Worm (Caenorhabditis elegans) whole organism, midembryonic: ENCODE measurements around the gene irld-51.

ENCODE experiments used
- T22C8.4 ChIP-seq: fragments of 200-800 bp; sonication (Bioruptor generic); IDR thresholded peaks from 2 replicates; pipeline ENCODE4 v1.3.6; 2022; ENCODE audit warnings: missing genetic modification characterization, missing compliant biosample characterization
- cog-1 ChIP-seq: sonication (generic microtip); optimal IDR thresholded peaks from 2 replicates; lab custom pipeline; 2016; ENCODE audit warnings: missing genetic modification characterization, missing compliant biosample characterization
- flt-1 ChIP-seq: fragments of 200-800 bp; sonication (Bioruptor generic); IDR thresholded peaks from 2 replicates; pipeline ENCODE4 v1.3.6; 2022; ENCODE audit warnings: missing genetic modification characterization, missing compliant biosample characterization
- klf-2 ChIP-seq: fragments of 200-800 bp; sonication (Bioruptor generic); conservative IDR thresholded peaks from 2 replicates; pipeline ENCODE4 v1.3.6; 2022; ENCODE audit warnings: missing genetic modification reagents, missing genetic modification characterization, missing compliant biosample characterization
- med-1 ChIP-seq: sonication (generic microtip); optimal IDR thresholded peaks from 2 replicates; lab custom pipeline; 2017; ENCODE audit warnings: missing genetic modification characterization, mild to moderate bottlenecking, missing compliant biosample characterization, antibody characterized with exemption, missing genetic modification reagents; ENCODE audit not compliant: insufficient read depth
- ref-1 ChIP-seq: fragments of 200-800 bp; sonication (Bioruptor generic); conservative IDR thresholded peaks from 2 replicates; pipeline ENCODE4 v1.3.6; 2022; ENCODE audit warnings: missing genetic modification reagents, missing genetic modification characterization, missing compliant biosample characterization
- tab-1 ChIP-seq: fragments of 200-800 bp; sonication (Bioruptor generic); IDR thresholded peaks from 2 replicates; pipeline ENCODE4 v1.3.6; 2022; ENCODE audit warnings: missing genetic modification characterization, missing compliant biosample characterization
- ztf-23 ChIP-seq: fragments of 200-800 bp; sonication (Bioruptor generic); IDR thresholded peaks from 2 replicates; pipeline ENCODE4 v1.3.6; 2022; ENCODE audit warnings: missing genetic modification reagents, missing genetic modification characterization, missing compliant biosample characterization
- ztf-29 ChIP-seq: fragments of 200-800 bp; sonication (Bioruptor generic); IDR thresholded peaks from 2 replicates; pipeline ENCODE4 v1.3.6; 2022; ENCODE audit warnings: missing genetic modification reagents, missing genetic modification characterization, missing compliant biosample characterization

The irld-51 gene

ce11 chrII:2990089-2990488 is 37.6 kb upstream of the irld-51 start:
- TF ChIP-seq klf-2 (GFP tag; lab: Robert Waterston, UW), result no peak
- no peak for TF ChIP-seq ztf-29 (GFP tag; lab: Robert Waterston, UW)
- TF ChIP-seq flt-1 (GFP tag; lab: Robert Waterston, UW), result no peak
- TF ChIP-seq tab-1 (GFP tag; lab: Robert Waterston, UW), result no peak
- TF ChIP-seq T22C8.4 (GFP tag; lab: Robert Waterston, UW), result no peak
- no peak for TF ChIP-seq ref-1 (GFP tag; lab: Robert Waterston, UW)
- TF ChIP-seq cog-1 (tag; lab: Kevin White, UChicago), result no peak
- TF ChIP-seq med-1 (GFP tag; lab: Kevin White, UChicago), result no peak
- TF ChIP-seq ztf-23 (GFP tag; lab: Robert Waterston, UW), result no peak

ce11 chrII:2987854-2988350 is 35.4 kb upstream of the irld-51 start, which contains the start of gene lido-7:
Gene lido-7 (plus strand): TSS chrII:2988300.
- TF ChIP-seq ztf-29 (GFP tag; lab: Robert Waterston, UW) (no peak), ztf-23 (GFP tag; lab: Robert Waterston, UW) (peak; percentile 59; the same call in 1 of the 2 replicates), ref-1 (GFP tag; lab: Robert Waterston, UW) (no peak)

- TF ChIP-seq ztf-29 (GFP tag; lab: Robert Waterston, UW) (no peak), tab-1 (GFP tag; lab: Robert Waterston, UW) (no peak), klf-2 (GFP tag; lab: Robert Waterston, UW) (0 out of 2 replicates have a peak, but pooled peaks have one; percentile 12)
These were observed 34.6 kb upstream of the irld-51 start for ce11 chrII:2987122-2987556.

- no peak for TF ChIP-seq med-1 (GFP tag; lab: Kevin White, UChicago)
- TF ChIP-seq tab-1 (GFP tag; lab: Robert Waterston, UW), result no peak
- no peak for TF ChIP-seq ztf-29 (GFP tag; lab: Robert Waterston, UW)
- TF ChIP-seq flt-1 (GFP tag; lab: Robert Waterston, UW), result no peak
- no peak for TF ChIP-seq ztf-23 (GFP tag; lab: Robert Waterston, UW)
- TF ChIP-seq T22C8.4 (GFP tag; lab: Robert Waterston, UW), result no peak
- no peak for TF ChIP-seq cog-1 (tag; lab: Kevin White, UChicago)
- TF ChIP-seq klf-2 (GFP tag; lab: Robert Waterston, UW), result no peak
- TF ChIP-seq ref-1 (GFP tag; lab: Robert Waterston, UW), result no peak
These were observed 33.5 kb upstream of the irld-51 start for ce11 chrII:2985935-2986498.

ce11 chrII:2985446-2985845 is 32.9 kb upstream of the irld-51 start:
- TF ChIP-seq med-1 (GFP tag; lab: Kevin White, UChicago) (no peak), tab-1 (GFP tag; lab: Robert Waterston, UW) (0 out of 2 replicates have a peak, but pooled peaks have one; percentile 58)

- TF ChIP-seq ztf-23 (GFP tag; lab: Robert Waterston, UW), result no peak
- no peak for TF ChIP-seq tab-1 (GFP tag; lab: Robert Waterston, UW)
- TF ChIP-seq med-1 (GFP tag; lab: Kevin White, UChicago), result no peak
- no peak for TF ChIP-seq ref-1 (GFP tag; lab: Robert Waterston, UW)
- no peak for TF ChIP-seq flt-1 (GFP tag; lab: Robert Waterston, UW)
- TF ChIP-seq cog-1 (tag; lab: Kevin White, UChicago), result no peak
- no peak for TF ChIP-seq ztf-29 (GFP tag; lab: Robert Waterston, UW)
- no peak for TF ChIP-seq T22C8.4 (GFP tag; lab: Robert Waterston, UW)
These were observed 31.9 kb upstream of the irld-51 start for ce11 chrII:2984383-2984782.

- TF ChIP-seq ztf-29 (GFP tag; lab: Robert Waterston, UW) (peak; percentile 47; the same call in 1 of the 2 replicates), tab-1 (GFP tag; lab: Robert Waterston, UW) (no peak)
These were observed 26.5 kb upstream of the irld-51 start for ce11 chrII:2979061-2979460.

ce11 chrII:2977652-2978051 is 25.1 kb upstream of the irld-51 start:
- TF ChIP-seq ref-1 (GFP tag; lab: Robert Waterston, UW) (no peak), ztf-23 (GFP tag; lab: Robert Waterston, UW) (no peak), ztf-29 (GFP tag; lab: Robert Waterston, UW) (no peak), flt-1 (GFP tag; lab: Robert Waterston, UW) (no peak), klf-2 (GFP tag; lab: Robert Waterston, UW) (no peak), T22C8.4 (GFP tag; lab: Robert Waterston, UW) (no peak), cog-1 (tag; lab: Kevin White, UChicago) (no peak), med-1 (GFP tag; lab: Kevin White, UChicago) (no peak), tab-1 (GFP tag; lab: Robert Waterston, UW) (no peak)

- no peak for TF ChIP-seq T22C8.4 (GFP tag; lab: Robert Waterston, UW)
- TF ChIP-seq med-1 (GFP tag; lab: Kevin White, UChicago), result no peak
- TF ChIP-seq ref-1 (GFP tag; lab: Robert Waterston, UW), result no peak
- no peak for TF ChIP-seq flt-1 (GFP tag; lab: Robert Waterston, UW)
- TF ChIP-seq tab-1 (GFP tag; lab: Robert Waterston, UW), result no peak
- TF ChIP-seq ztf-29 (GFP tag; lab: Robert Waterston, UW), result no peak
- TF ChIP-seq cog-1 (tag; lab: Kevin White, UChicago), result no peak
- no peak for TF ChIP-seq klf-2 (GFP tag; lab: Robert Waterston, UW)
These were observed 24.1 kb upstream of the irld-51 start, which contains the start of gene nhr-88 for ce11 chrII:2976597-2976996. Gene nhr-88 (plus strand): TSS chrII:2976639.
